Fruit fly (Drosophila melanogaster) whole organism, embryonic: ENCODE data around the gene CG31650.
A peak's percentile ranks its signal among the peaks of the same experiment; 100 is the strongest.

Experiments
- BEAF-32 ChIP-seq: fragments of 200-800 bp; sonication (Bioruptor generic); optimal IDR thresholded peaks from 3 replicates; lab custom pipeline; 2017; ENCODE audit warnings: missing biosample characterization, missing genetic modification characterization, mild to moderate bottlenecking, moderate library complexity, missing genetic modification reagents
- Bdp1 ChIP-seq: fragments of 200-800 bp; sonication (Bioruptor generic); optimal IDR thresholded peaks from 3 replicates; lab custom pipeline; 2016; ENCODE audit warnings: missing biosample characterization, missing genetic modification characterization
- C15 ChIP-seq: fragments of 200-800 bp; sonication (Bioruptor generic); IDR thresholded peaks from 3 replicates; pipeline ENCODE4 v1.3.6; 2022; ENCODE audit warnings: missing biosample characterization, missing genetic modification characterization
- CG10431 ChIP-seq: fragments of 200-800 bp; sonication (Bioruptor generic); optimal IDR thresholded peaks from 3 replicates; lab custom pipeline; 2018; ENCODE audit warnings: missing biosample characterization, mild to moderate bottlenecking, missing genetic modification characterization
- CG10654 ChIP-seq: fragments of 200-800 bp; sonication (Bioruptor generic); optimal IDR thresholded peaks from 2 replicates; lab custom pipeline; 2016; ENCODE audit warnings: missing biosample characterization, missing genetic modification characterization
- CG11093 ChIP-seq: fragments of 200-800 bp; sonication (Bioruptor generic); IDR thresholded peaks from 3 replicates; pipeline ENCODE4 v1.3.6; 2022; ENCODE audit warnings: missing biosample characterization, missing genetic modification characterization
- CG13123 ChIP-seq: fragments of 200-800 bp; sonication (Bioruptor generic); optimal IDR thresholded peaks from 2 replicates; lab custom pipeline; 2016; ENCODE audit warnings: missing biosample characterization, missing genetic modification characterization
- CG13894 ChIP-seq: fragments of 200-800 bp; sonication (Bioruptor generic); optimal IDR thresholded peaks from 3 replicates; lab custom pipeline; 2018; ENCODE audit warnings: missing biosample characterization, mild to moderate bottlenecking, missing genetic modification characterization, moderate library complexity
- CG17328 ChIP-seq: fragments of 200-800 bp; sonication (Bioruptor generic); IDR thresholded peaks from 2 replicates; pipeline ENCODE4 v1.3.6; 2022; ENCODE audit warnings: missing biosample characterization, missing genetic modification characterization
- CG17612 ChIP-seq: fragments of 200-800 bp; sonication (Bioruptor generic); IDR thresholded peaks from 2 replicates; pipeline ENCODE4 v1.3.6; 2022; ENCODE audit warnings: missing biosample characterization, missing genetic modification characterization
- CG2116 ChIP-seq: fragments of 200-800 bp; sonication (Bioruptor generic); optimal IDR thresholded peaks from 3 replicates; lab custom pipeline; 2018; ENCODE audit warnings: missing biosample characterization, mild to moderate bottlenecking, missing genetic modification characterization
- CG2129 ChIP-seq: fragments of 200-800 bp; sonication (Bioruptor generic); IDR thresholded peaks from 2 replicates; pipeline ENCODE4 v1.3.6; 2022; ENCODE audit warnings: missing biosample characterization, missing genetic modification characterization; ENCODE audit not compliant: partially characterized antibody
- CG3281 ChIP-seq: fragments of 200-800 bp; sonication (Bioruptor generic); optimal IDR thresholded peaks from 3 replicates; lab custom pipeline; 2017; ENCODE audit warnings: missing biosample characterization, mild to moderate bottlenecking, missing genetic modification characterization
- CG34224 ChIP-seq: fragments of 200-800 bp; sonication (Bioruptor generic); IDR thresholded peaks from 3 replicates; pipeline ENCODE4 v1.3.6; 2022; ENCODE audit warnings: missing biosample characterization, missing genetic modification characterization; ENCODE audit not compliant: partially characterized antibody
- CG34422 ChIP-seq: fragments of 200-800 bp; sonication (Bioruptor generic); IDR thresholded peaks from 3 replicates; pipeline ENCODE4 v1.3.6; 2022; ENCODE audit warnings: missing biosample characterization, missing genetic modification characterization
- CG3726 ChIP-seq: fragments of 200-800 bp; sonication (Bioruptor generic); IDR thresholded peaks from 3 replicates; pipeline ENCODE4, ENCODE4 v1.3.6; 2022; ENCODE audit warnings: missing biosample characterization, missing genetic modification characterization
- CG42726 ChIP-seq: fragments of 200-800 bp; sonication (Bioruptor generic); IDR thresholded peaks from 2 replicates; pipeline ENCODE4 v1.3.6; 2022; ENCODE audit warnings: missing biosample characterization, missing genetic modification characterization; ENCODE audit not compliant: partially characterized antibody
- CG4424 ChIP-seq: fragments of 200-800 bp; sonication (Bioruptor generic); optimal IDR thresholded peaks from 3 replicates; lab custom pipeline; 2016; ENCODE audit warnings: missing biosample characterization, missing genetic modification characterization
- CG7987 ChIP-seq: fragments of 200-800 bp; sonication (Bioruptor generic); optimal IDR thresholded peaks from 2 replicates; lab custom pipeline; 2018; ENCODE audit warnings: missing biosample characterization, mild to moderate bottlenecking, missing genetic modification characterization, moderate library complexity
- CG8924 ChIP-seq: fragments of 200-800 bp; optimal IDR thresholded peaks from 3 replicates; lab custom pipeline; 2019; ENCODE audit warnings: missing biosample characterization, mild to moderate bottlenecking, missing genetic modification characterization, moderate library complexity
- CG9876 ChIP-seq: fragments of 200-800 bp; sonication (Bioruptor generic); optimal IDR thresholded peaks from 2 replicates; lab custom pipeline; 2016; ENCODE audit warnings: missing biosample characterization, missing genetic modification characterization
- CG9932 ChIP-seq: fragments of 200-800 bp; sonication (Bioruptor generic); IDR thresholded peaks from 2 replicates; pipeline ENCODE4 v1.3.6; 2022; ENCODE audit warnings: missing biosample characterization, missing genetic modification characterization
- Camta ChIP-seq: fragments of 200-800 bp; sonication (Bioruptor generic); optimal IDR thresholded peaks from 2 replicates; lab custom pipeline; 2016; ENCODE audit warnings: missing biosample characterization, missing genetic modification characterization
- Dbx ChIP-seq: fragments of 200-800 bp; sonication (Bioruptor generic); IDR thresholded peaks from 3 replicates; pipeline ENCODE4 v1.3.6; 2022; ENCODE audit warnings: missing biosample characterization, missing genetic modification characterization
- Doc3 ChIP-seq: fragments of 200-800 bp; sonication (Bioruptor generic); IDR thresholded peaks from 3 replicates; pipeline ENCODE4 v1.3.6; 2022; ENCODE audit warnings: missing biosample characterization, missing genetic modification characterization; ENCODE audit not compliant: partially characterized antibody
- E2f2 ChIP-seq: fragments of 200-800 bp; sonication (Bioruptor generic); IDR thresholded peaks from 2 replicates; pipeline ENCODE4 v1.3.6; 2022; ENCODE audit warnings: missing biosample characterization, missing genetic modification characterization
- Hr78 ChIP-seq, 2 experiments: fragments of 200-800 bp in 1 of 2; fragments of >200 bp in 1 of 2; sonication (Bioruptor generic) in 1 of 2; optimal IDR thresholded peaks; 2 replicates each; lab custom pipeline; 2017 to 2019; ENCODE audit warnings: missing biosample characterization in 2 of 2, missing genetic modification characterization in 2 of 2, mild to moderate bottlenecking in 1 of 2, moderate library complexity in 1 of 2
- Sin3A ChIP-seq: fragments of >200 bp; optimal IDR thresholded peaks from 2 replicates; lab custom pipeline; 2018
- Vsx1 ChIP-seq: fragments of 200-800 bp; sonication (Bioruptor generic); optimal IDR thresholded peaks from 2 replicates; lab custom pipeline; 2017; ENCODE audit warnings: missing biosample characterization, mild to moderate bottlenecking, missing genetic modification characterization, missing genetic modification reagents
- YL-1 ChIP-seq: fragments of 200-800 bp; sonication (Bioruptor generic); optimal IDR thresholded peaks from 3 replicates; lab custom pipeline; 2017; ENCODE audit warnings: missing biosample characterization, mild to moderate bottlenecking, missing genetic modification characterization
- bbx ChIP-seq: fragments of 200-800 bp; sonication (Bioruptor generic); IDR thresholded peaks from 2 replicates; pipeline ENCODE4 v1.3.6; 2022; ENCODE audit warnings: missing biosample characterization, missing genetic modification characterization; ENCODE audit not compliant: partially characterized antibody
- bsh ChIP-seq, 2 experiments: fragments of 200-800 bp; sonication (Bioruptor generic); optimal IDR thresholded peaks; 2 replicates each; lab custom pipeline; 2017 to 2018; ENCODE audit warnings: mild to moderate bottlenecking in 2 of 2, missing biosample characterization in 2 of 2, missing genetic modification characterization in 2 of 2, moderate library complexity in 1 of 2
- caup ChIP-seq: fragments of 200-800 bp; sonication (Bioruptor generic); optimal IDR thresholded peaks from 3 replicates; lab custom pipeline; 2017; ENCODE audit warnings: missing biosample characterization, mild to moderate bottlenecking, missing genetic modification characterization, moderate library complexity; ENCODE audit not compliant: severe bottlenecking
- chn ChIP-seq: fragments of 200-800 bp; sonication (Bioruptor generic); optimal IDR thresholded peaks from 2 replicates; lab custom pipeline; 2016; ENCODE audit warnings: missing biosample characterization, missing genetic modification characterization
- croc ChIP-seq: fragments of 200-800 bp; sonication (Bioruptor generic); conservative IDR thresholded peaks from 3 replicates; pipeline ENCODE4 v1.3.6; 2022; ENCODE audit warnings: missing biosample characterization, missing genetic modification characterization
- dimm ChIP-seq: fragments of 200-800 bp; sonication (Bioruptor generic); IDR thresholded peaks from 2 replicates; pipeline ENCODE4 v1.3.6; 2022; ENCODE audit warnings: missing biosample characterization, missing genetic modification characterization
- dm ChIP-seq: fragments of 200-800 bp; sonication (Bioruptor generic); optimal IDR thresholded peaks from 3 replicates; lab custom pipeline; 2016; ENCODE audit warnings: missing biosample characterization, missing genetic modification characterization
- grau ChIP-seq: fragments of 200-800 bp; optimal IDR thresholded peaks from 3 replicates; lab custom pipeline; 2019; ENCODE audit warnings: missing biosample characterization, mild to moderate bottlenecking, missing genetic modification characterization, moderate library complexity
- gro ChIP-seq: fragments of 200-800 bp; sonication (Bioruptor generic); optimal IDR thresholded peaks from 2 replicates; lab custom pipeline; 2016; ENCODE audit warnings: missing biosample characterization, missing genetic modification characterization
- insv ChIP-seq, 2 experiments: fragments of 200-800 bp; sonication (Bioruptor generic); optimal IDR thresholded peaks; 3 replicates each; lab custom pipeline; 2016 to 2018; ENCODE audit warnings: missing biosample characterization in 2 of 2, missing genetic modification characterization in 2 of 2
- jing ChIP-seq: fragments of 200-800 bp; sonication (Bioruptor generic); optimal IDR thresholded peaks from 2 replicates; lab custom pipeline; 2018; ENCODE audit warnings: missing biosample characterization, mild to moderate bottlenecking, missing genetic modification characterization
- ken ChIP-seq: fragments of 200-800 bp; sonication (Bioruptor generic); IDR thresholded peaks from 3 replicates; pipeline ENCODE4 v1.3.6; 2022; ENCODE audit warnings: missing biosample characterization, missing genetic modification characterization
- run ChIP-seq: fragments of 200-800 bp; sonication (Bioruptor generic); optimal IDR thresholded peaks from 3 replicates; lab custom pipeline; 2018; ENCODE audit warnings: missing biosample characterization, mild to moderate bottlenecking, missing genetic modification characterization
- salm ChIP-seq: fragments of 200-800 bp; sonication (Bioruptor generic); optimal IDR thresholded peaks from 2 replicates; lab custom pipeline; 2018; ENCODE audit warnings: missing biosample characterization, mild to moderate bottlenecking, missing genetic modification characterization
- shn ChIP-seq: fragments of 200-800 bp; sonication (Bioruptor generic); optimal IDR thresholded peaks from 3 replicates; lab custom pipeline; 2016; ENCODE audit warnings: missing biosample characterization, missing genetic modification characterization
- tna ChIP-seq: fragments of 200-800 bp; sonication (Bioruptor generic); IDR thresholded peaks from 2 replicates; pipeline ENCODE4 v1.3.6; 2022; ENCODE audit warnings: missing biosample characterization, missing genetic modification characterization; ENCODE audit not compliant: partially characterized antibody
- twi ChIP-seq: fragments of 200-800 bp; optimal IDR thresholded peaks from 2 replicates; lab custom pipeline; 2019; ENCODE audit warnings: missing biosample characterization, mild to moderate bottlenecking, missing genetic modification characterization, moderate library complexity
- tx ChIP-seq: fragments of 200-800 bp; sonication (Bioruptor generic); optimal IDR thresholded peaks from 2 replicates; lab custom pipeline; 2016; ENCODE audit warnings: missing biosample characterization, missing genetic modification characterization
- wek ChIP-seq: fragments of 200-800 bp; sonication (Bioruptor generic); optimal IDR thresholded peaks from 3 replicates; lab custom pipeline; 2018; ENCODE audit warnings: missing biosample characterization, mild to moderate bottlenecking, missing genetic modification characterization, moderate library complexity

CG31650 gene

DNA sequence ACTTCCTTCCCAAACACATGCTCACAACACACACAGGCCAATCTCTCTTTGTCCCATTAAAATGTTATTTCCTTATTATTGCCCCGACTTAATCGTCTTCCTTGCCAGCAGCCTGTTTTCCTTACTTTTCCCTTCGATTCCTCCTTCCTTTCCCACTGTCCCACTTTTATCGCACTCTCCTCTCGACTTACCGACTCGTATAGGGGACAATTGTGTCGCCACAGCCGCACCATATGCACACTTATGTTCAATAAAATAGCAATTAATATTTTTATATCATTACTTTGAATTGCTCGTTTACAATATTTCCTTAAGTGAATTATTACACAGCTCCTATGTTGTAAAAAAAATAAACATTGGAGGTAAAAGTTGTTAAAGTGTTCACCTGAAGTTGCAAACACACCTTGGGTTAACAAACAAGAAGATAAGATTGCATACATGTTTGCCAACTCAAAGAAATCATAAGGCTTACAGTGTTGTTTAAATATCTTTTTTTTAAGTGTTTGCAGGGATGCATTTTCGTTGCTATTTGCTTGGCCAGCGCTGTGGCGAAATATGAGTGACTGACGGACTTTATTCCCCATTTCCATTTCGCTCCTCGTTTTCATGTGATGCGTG lies 42.5 kb upstream of the CG31650 start (continued):
- TF ChIP-seq run (tag; lab: Kevin White, UChicago) (peak; percentile 67), CG11093 (GFP tag; lab: Robert Waterston, UW) (0 out of 3 replicates have a peak, but pooled peaks have one; percentile 25), gro (peak; percentile 72), ken (GFP tag; lab: Robert Waterston, UW) (0 out of 3 replicates have a peak, but pooled peaks have one; percentile 33), CG13894 (peak; percentile 4), CG7987 (GFP tag; lab: Kevin White, UChicago) (peak; percentile 54), CG8924 (peak; percentile 86), grau (peak; percentile 84), CG17328 (GFP tag; lab: Robert Waterston, UW) (peak; percentile 63), tna (GFP tag; lab: Robert Waterston, UW) (no peak), YL-1 (GFP tag; lab: Kevin White, UChicago) (peak; percentile 17), chn (GFP tag; lab: Kevin White, UChicago) (peak; percentile 68), Dbx (GFP tag; lab: Robert Waterston, UW) (no peak; the same call in 2 of the 3 replicates), dimm (0 out of 2 replicates have a peak, but pooled peaks have one; percentile 17), Vsx1 (peak; percentile 52), CG34422 (peak; percentile 49; the same call in 1 of the 3 replicates), croc (GFP tag; lab: Robert Waterston, UW) (peak; percentile 20; the same call in 1 of the 3 replicates), Camta (GFP tag; lab: Kevin White, UChicago) (peak; percentile 55), salm (tag; lab: Kevin White, UChicago) (peak; percentile 75), CG9876 (GFP tag; lab: Kevin White, UChicago) (peak; percentile 25), Doc3 (no peak), CG34224 (no peak), bbx (GFP tag; lab: Robert Waterston, UW) (no peak), CG13123 (GFP tag; lab: Kevin White, UChicago) (peak; percentile 36), wek (GFP tag; lab: Kevin White, UChicago) (peak; percentile 59), caup (GFP tag; lab: Kevin White, UChicago) (peak; percentile 66), BEAF-32 (GFP tag; lab: Kevin White, UChicago) (no peak), jing (GFP tag; lab: Kevin White, UChicago) (peak; percentile 67), C15 (GFP tag; lab: Robert Waterston, UW) (no peak), Sin3A (lab: Kevin White, UChicago) (no peak), CG2129 (GFP tag; lab: Robert Waterston, UW) (no peak), CG3281 (GFP tag; lab: Kevin White, UChicago) (peak; percentile 84), dm (GFP tag; lab: Kevin White, UChicago) (peak; percentile 21), CG42726 (GFP tag; lab: Robert Waterston, UW) (no peak), CG10431 (GFP tag; lab: Kevin White, UChicago) (peak; percentile 27), tx (GFP tag; lab: Kevin White, UChicago) (peak; percentile 67), insv (GFP tag; optimal IDR thresholded peaks at IDR 0.05; lab: Kevin White, UChicago) (no peak), CG17612 (GFP tag; lab: Robert Waterston, UW) (no peak), CG4424 (GFP tag; lab: Kevin White, UChicago) (peak; percentile 76), Bdp1 (peak; percentile 46), shn (GFP tag; lab: Kevin White, UChicago) (peak; percentile 51), CG10654 (GFP tag; lab: Kevin White, UChicago) (peak; percentile 60), twi (tag; lab: Kevin White, UChicago) (peak; percentile 53), CG2116 (GFP tag; lab: Kevin White, UChicago) (peak; percentile 54), E2f2 (GFP tag; lab: Robert Waterston, UW) (peak; percentile 50), bsh (GFP tag; optimal IDR thresholded peaks at IDR 0.05; lab: Kevin White, UChicago) (peak; percentile 74 to 79), Hr78 (GFP tag; optimal IDR thresholded peaks at IDR 0.05; lab: Kevin White, UChicago) (peak in 1 of 2 experiments; percentile 63), CG3726 (no peak), CG9932 (GFP tag; lab: Robert Waterston, UW) (peak; percentile 47)
